Fruit fly (Drosophila melanogaster): ENCODE results near the gene CG32988.

The CG32988 gene

DNA sequence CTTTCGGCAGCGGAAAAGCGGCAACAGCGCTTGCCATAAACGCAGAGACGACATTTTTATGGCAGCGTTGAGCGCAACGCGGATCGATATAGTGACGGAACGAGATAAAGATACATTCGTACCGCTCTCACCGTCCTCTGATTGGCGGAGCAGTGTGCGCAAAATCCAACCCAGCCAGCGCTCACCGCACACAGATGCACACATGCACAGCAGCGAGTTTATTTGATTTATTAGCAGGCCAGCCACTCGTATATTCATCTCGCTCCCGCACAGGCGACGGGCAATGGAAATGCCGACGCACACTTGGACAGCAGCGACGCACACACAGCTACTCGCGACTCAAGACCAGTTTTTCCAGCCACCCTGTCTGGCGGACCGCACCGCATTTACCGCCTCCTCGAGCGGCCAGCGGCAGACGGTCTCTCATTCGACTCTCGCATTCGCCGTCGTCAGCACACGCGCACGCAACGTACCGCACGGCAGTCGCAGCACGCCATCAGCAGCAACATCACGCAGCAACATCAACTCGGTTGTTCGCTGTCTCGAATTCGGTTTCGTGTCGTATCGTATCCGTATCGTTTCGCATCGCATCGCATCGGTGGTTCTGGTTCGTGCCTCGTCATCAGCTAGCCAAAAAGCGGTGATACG lies 39.3 kb upstream of the CG32988 start, which contains the start of gene SoxN (continued):
- TF ChIP-seq ato (GFP tag; IDR thresholded peaks at IDR 0.05; ENCODE audit: partially characterized antibody): 0 out of 2 replicates have a peak, but pooled peaks have one; percentile 14
- TF ChIP-seq HLH4C (GFP tag; IDR thresholded peaks at IDR 0.05; ENCODE audit: partially characterized antibody): no peak; the same call in 2 of the 3 replicates
- peak; percentile 84 for TF ChIP-seq CG10543 (GFP tag; optimal IDR thresholded peaks at IDR 0.05)
- TF ChIP-seq gem (tag; optimal IDR thresholded peaks at IDR 0.05): no peak
- peak; percentile 42; the same call in 1 of the 2 replicates for TF ChIP-seq Bgb (GFP tag; IDR thresholded peaks at IDR 0.05; ENCODE audit: partially characterized antibody)
- TF ChIP-seq Xrp1 (GFP tag; IDR thresholded peaks at IDR 0.05): peak; percentile 3; the same call in 1 of the 2 replicates
- TF ChIP-seq cg (GFP tag; optimal IDR thresholded peaks at IDR 0.05): peak; percentile 100
- no peak for TF ChIP-seq CG1233 (GFP tag; optimal IDR thresholded peaks at IDR 0.05)
- no peak for TF ChIP-seq MESR4 (GFP tag; optimal IDR thresholded peaks at IDR 0.05)
- TF ChIP-seq CG10267 (tag; optimal IDR thresholded peaks at IDR 0.05): no peak
- peak; percentile 60 for TF ChIP-seq ash1 (GFP tag; optimal IDR thresholded peaks at IDR 0.05)
- TF ChIP-seq CG8290 (GFP tag; optimal IDR thresholded peaks at IDR 0.05): no peak
- peak in 1 of 2 experiments; percentile 37 for TF ChIP-seq CG8290 (tag; optimal IDR thresholded peaks at IDR 0.05)
- no peak for TF ChIP-seq CG1529 (GFP tag; optimal IDR thresholded peaks at IDR 0.05)
- no peak for TF ChIP-seq CG8089 (GFP tag; optimal IDR thresholded peaks at IDR 0.05)
- TF ChIP-seq CG12236 (GFP tag; optimal IDR thresholded peaks at IDR 0.05): no peak
- peak; percentile 33 for TF ChIP-seq lab (GFP tag; optimal IDR thresholded peaks at IDR 0.05)
- TF ChIP-seq CG9727 (GFP tag; optimal IDR thresholded peaks at IDR 0.05): peak; percentile 35
- no peak for TF ChIP-seq ab (GFP tag; optimal IDR thresholded peaks at IDR 0.05)
- no peak for TF ChIP-seq CG30403 (GFP tag; optimal IDR thresholded peaks at IDR 0.05)
- TF ChIP-seq zfh2 (GFP tag; optimal IDR thresholded peaks at IDR 0.05): no peak
- TF ChIP-seq unpg (GFP tag; optimal IDR thresholded peaks at IDR 0.05): peak; percentile 3
- no peak for TF ChIP-seq CG7556 (GFP tag; optimal IDR thresholded peaks at IDR 0.05)
- TF ChIP-seq CG1603 (tag; optimal IDR thresholded peaks at IDR 0.05): peak; percentile 27
- no peak for TF ChIP-seq CG9876 (GFP tag; optimal IDR thresholded peaks at IDR 0.05)
- 0 out of 3 replicates have a peak, but pooled peaks have one; percentile 34 for TF ChIP-seq CG14860 (GFP tag; IDR thresholded peaks at IDR 0.05; ENCODE audit: partially characterized antibody)
- no peak for TF ChIP-seq CG43689 (GFP tag; IDR thresholded peaks at IDR 0.05)
- TF ChIP-seq jing (GFP tag; optimal IDR thresholded peaks at IDR 0.05): peak; percentile 68
- peak; percentile 52 for TF ChIP-seq phol (tag; optimal IDR thresholded peaks at IDR 0.05)
- TF ChIP-seq ase (GFP tag; IDR thresholded peaks at IDR 0.05): no peak; the same call in 2 of the 3 replicates
- no peak for TF ChIP-seq tna (GFP tag; IDR thresholded peaks at IDR 0.05; ENCODE audit: partially characterized antibody)
- TF ChIP-seq Gug (GFP tag; IDR thresholded peaks at IDR 0.05): no peak
- TF ChIP-seq Nf-YB (GFP tag; optimal IDR thresholded peaks at IDR 0.05): peak; percentile 100
- no peak for TF ChIP-seq bab2 (GFP tag; optimal IDR thresholded peaks at IDR 0.05)
- TF ChIP-seq CG8359 (GFP tag; optimal IDR thresholded peaks at IDR 0.05; ENCODE audit: borderline replicate concordance): no peak
- TF ChIP-seq scrt (GFP tag; optimal IDR thresholded peaks at IDR 0.05): no peak
- TF ChIP-seq Sox100B (GFP tag; optimal IDR thresholded peaks at IDR 0.05): no peak
- TF ChIP-seq CG4328 (GFP tag; optimal IDR thresholded peaks at IDR 0.05): no peak
- TF ChIP-seq CG1832 (GFP tag; optimal IDR thresholded peaks at IDR 0.05): peak; percentile 94
- no peak for TF ChIP-seq NC2β (GFP tag; optimal IDR thresholded peaks at IDR 0.05)
- no peak for TF ChIP-seq repo (GFP tag; optimal IDR thresholded peaks at IDR 0.05)
- TF ChIP-seq CG11504 (tag; optimal IDR thresholded peaks at IDR 0.05): peak; percentile 89
- 0 out of 2 replicates have a peak, but pooled peaks have one; percentile 20 for TF ChIP-seq Ptx1 (GFP tag; IDR thresholded peaks at IDR 0.05)
- no peak for TF ChIP-seq D19B (GFP tag; optimal IDR thresholded peaks at IDR 0.05)
- TF ChIP-seq Dip3 (GFP tag; optimal IDR thresholded peaks at IDR 0.05): no peak
- TF ChIP-seq CG2202 (tag; optimal IDR thresholded peaks at IDR 0.05): peak; percentile 7
- peak; percentile 99 for TF ChIP-seq abd-A (tag; optimal IDR thresholded peaks at IDR 0.05)
- 0 out of 2 replicates have a peak, but pooled peaks have one; percentile 23 for TF ChIP-seq crol (GFP tag; IDR thresholded peaks at IDR 0.05)
- TF ChIP-seq CG16779 (GFP tag; IDR thresholded peaks at IDR 0.05): peak; percentile 45; the same call in 1 of the 2 replicates
